Worm (Caenorhabditis elegans) whole organism, L4 larva: ENCODE measurements around the gene F22H10.11.

Source experiments
- ces-1 ChIP-seq: fragments of 150-350 bp; sonication (generic microtip); optimal IDR thresholded peaks from 4 replicates; lab custom pipeline; 2014; ENCODE audit warnings: missing biosample characterization, missing genetic modification reagents, missing genetic modification characterization
- fkh-10 ChIP-seq: fragments of 150-350 bp; optimal IDR thresholded peaks from 2 replicates; lab custom pipeline; 2014; ENCODE audit warnings: missing biosample characterization, missing genetic modification reagents, missing genetic modification characterization
- lin-13 ChIP-seq: fragments of 150-350 bp; optimal IDR thresholded peaks from 2 replicates; lab custom pipeline; 2014; ENCODE audit warnings: missing biosample characterization, missing genetic modification reagents, missing genetic modification characterization
- nhr-102 ChIP-seq: sonication (generic microtip); optimal IDR thresholded peaks from 2 replicates; lab custom pipeline; 2016; ENCODE audit warnings: mild to moderate bottlenecking, missing genetic modification characterization, moderate library complexity, missing compliant biosample characterization
- nhr-25 ChIP-seq: sonication (generic microtip); optimal IDR thresholded peaks from 2 replicates; lab custom pipeline; 2017; ENCODE audit warnings: missing genetic modification characterization, mild to moderate bottlenecking, missing compliant biosample characterization, antibody characterized with exemption, moderate library complexity, borderline replicate concordance; ENCODE audit not compliant: insufficient read depth

- no peak for TF ChIP-seq fkh-10 (GFP tag; lab: Kevin White, UChicago)
- no peak for TF ChIP-seq nhr-25
- no peak for TF ChIP-seq nhr-102 (tag; lab: Kevin White, UChicago)
- no peak for TF ChIP-seq ces-1
- no peak for TF ChIP-seq lin-13 (GFP tag; lab: Kevin White, UChicago)
Observed at ce11 chrX:16711381-16711780, 23.5 kb upstream of the F22H10.11 start, which contains the start of gene lgc-53.
